Fruit fly (Drosophila melanogaster) whole organism, larva: ENCODE results near the gene H15.

ENCODE experiments used
- noc ChIP-seq: fragments of 200-800 bp; sonication (Bioruptor generic); optimal IDR thresholded peaks from 3 replicates; lab custom pipeline; 2019; ENCODE audit warnings: missing biosample characterization, mild to moderate bottlenecking, missing genetic modification characterization, moderate library complexity

Gene H15

DNA sequence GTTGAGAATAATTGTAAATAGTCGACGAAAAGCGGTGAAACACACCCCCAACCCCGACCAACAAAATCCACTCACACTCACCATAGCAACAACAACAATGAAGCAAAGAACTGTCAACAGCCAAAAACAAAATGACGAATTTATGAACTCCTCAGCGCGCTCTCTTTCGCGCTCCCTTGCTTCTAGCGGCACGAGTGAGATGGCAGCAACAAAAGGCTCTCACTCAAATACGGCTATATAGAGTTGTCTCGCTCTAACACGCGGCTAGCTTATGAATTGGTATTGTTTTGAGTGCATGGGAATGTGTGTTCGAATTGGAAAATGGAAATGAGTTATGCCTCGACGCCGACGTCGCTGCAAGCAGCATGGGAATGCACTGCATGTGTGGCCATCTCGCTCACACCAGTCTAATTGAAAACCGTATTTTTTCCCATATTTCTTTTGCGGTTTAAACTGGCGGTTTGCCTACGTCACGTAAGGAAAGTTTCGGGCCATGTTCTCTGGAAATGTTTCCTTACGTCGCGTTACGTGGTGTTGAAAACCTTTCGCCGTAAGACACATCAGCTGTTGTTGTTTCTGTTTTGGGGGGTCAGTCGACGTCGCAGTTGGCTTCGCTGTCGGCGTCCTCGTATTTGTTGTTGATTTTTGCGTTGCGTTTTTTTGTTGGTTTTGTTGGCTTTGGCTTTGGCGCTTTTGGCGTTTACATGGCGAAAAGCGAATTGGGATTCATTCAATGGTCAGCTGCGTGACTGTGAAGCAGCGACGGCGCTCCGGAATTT, at the start of gene H15:
Gene H15 (plus strand): TSS at position 729 of the 779 bp plus-strand sequence.
- no peak for TF ChIP-seq noc (tag; lab: Kevin White, UChicago)

DNA sequence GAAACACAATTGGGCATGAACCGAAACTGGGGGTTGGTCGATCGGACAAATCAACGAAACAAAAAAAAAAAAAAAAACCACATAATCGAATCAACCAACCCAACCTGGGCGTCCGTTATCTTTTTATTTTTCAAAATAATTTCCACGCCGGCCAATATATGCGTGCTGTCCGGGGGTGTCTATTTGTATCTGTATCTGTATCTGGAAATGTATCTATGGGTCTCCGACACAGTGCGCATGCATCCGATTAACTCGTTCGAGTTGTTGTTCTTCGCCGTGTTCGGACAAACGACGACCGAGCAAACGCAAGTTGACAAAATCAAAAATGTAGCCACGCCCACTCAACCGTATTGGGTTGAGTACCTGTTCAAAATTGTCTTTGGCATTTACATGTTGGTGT, 41.7 kb upstream of the H15 start:
- no peak for TF ChIP-seq noc (tag; lab: Kevin White, UChicago)

DNA sequence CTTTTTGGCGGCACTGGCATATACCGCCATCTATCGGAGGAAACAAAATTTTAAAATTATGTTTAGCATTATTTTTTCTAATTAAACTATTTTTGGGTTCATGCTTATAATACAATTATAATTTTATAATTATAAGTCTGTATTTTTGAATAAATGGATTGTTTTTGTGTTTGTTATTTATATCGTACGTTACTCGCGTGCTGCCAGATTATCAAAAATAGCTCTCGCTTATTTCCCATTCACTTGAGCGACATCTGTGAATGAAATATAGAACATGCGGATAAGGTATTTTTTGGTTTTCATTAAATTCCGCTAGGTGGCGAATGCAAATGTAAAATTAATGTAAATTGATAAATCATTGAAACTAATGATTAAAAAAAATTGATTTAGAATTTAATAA, 38.2 kb upstream of the H15 start:
- no peak for TF ChIP-seq noc (tag; lab: Kevin White, UChicago)

DNA sequence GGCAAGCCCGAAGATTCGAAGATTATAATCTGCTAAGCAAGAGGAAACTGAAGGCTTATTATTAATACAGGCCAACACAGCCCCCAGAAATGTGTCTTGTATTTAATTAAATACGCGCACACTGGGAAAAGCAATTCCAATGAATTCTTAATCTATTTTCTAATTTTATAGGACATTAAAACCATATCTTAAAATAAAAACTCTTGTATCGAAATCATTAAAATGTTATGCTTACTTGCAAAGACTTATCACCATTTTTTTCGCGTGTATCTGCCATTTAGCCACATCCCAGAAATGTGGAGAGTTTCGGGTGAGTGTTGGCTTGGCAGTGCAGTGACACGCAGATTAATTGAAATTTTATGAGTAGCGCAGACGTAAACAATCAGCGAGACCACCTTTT, 36.1 kb upstream of the H15 start:
- TF ChIP-seq noc (tag; lab: Kevin White, UChicago): no peak

DNA sequence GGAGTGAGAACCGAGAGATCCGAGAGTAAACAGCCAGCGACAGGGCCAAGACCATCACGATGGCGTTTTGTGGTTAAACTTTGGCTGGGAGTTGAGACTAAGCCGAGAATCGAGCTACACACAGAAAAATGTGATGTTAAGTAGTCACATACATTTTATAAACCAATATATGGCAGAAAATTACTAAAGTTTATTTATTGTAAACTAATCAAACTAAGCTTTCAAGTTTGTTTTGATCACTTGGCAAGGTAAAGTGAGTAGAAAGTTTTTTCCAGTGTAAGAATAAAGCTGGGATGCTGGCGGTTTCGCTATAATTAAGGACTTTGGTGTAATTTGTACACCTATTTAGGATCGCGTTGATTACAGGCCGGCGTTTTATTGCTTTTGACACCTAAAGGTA, 31.5 kb upstream of the H15 start:
- no peak for TF ChIP-seq noc (tag; lab: Kevin White, UChicago)

DNA sequence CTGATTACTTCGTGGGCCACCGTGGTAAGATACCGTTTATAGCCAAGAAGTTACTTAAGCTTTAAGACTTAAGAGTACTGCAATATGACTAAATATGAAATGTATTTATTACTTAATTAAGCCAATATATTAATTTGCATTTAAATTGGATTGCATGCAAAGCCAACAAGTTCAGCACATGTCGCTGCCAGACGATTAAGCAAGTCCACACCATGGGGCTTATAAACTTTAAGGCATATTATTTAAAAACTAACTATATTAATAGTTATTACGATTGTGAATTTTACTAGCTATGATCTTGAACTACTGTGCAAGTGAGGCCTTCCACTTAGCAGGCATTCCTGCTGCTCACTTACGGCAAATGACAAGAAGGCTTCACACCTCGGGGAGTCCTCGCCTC, 29.9 kb upstream of the H15 start:
- TF ChIP-seq noc (tag; lab: Kevin White, UChicago): no peak

DNA sequence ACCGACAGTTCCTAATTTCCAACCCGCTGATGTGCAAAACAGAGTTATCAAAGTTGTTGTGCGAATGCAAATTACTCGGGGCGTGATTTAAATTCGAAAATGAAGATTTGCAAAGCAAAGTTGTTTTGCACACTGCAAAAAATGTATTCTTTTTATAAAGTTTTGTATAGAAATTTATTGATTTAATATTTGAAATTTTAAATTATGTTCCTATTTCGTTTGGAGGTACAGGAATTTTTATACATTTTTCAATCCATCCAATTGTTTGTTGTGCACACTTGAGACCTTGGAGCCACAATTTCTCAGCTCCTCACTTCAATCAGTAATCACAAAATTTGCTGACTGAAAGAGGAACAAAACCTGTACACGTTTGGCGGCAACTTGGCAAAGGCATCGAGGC, 29.1 kb upstream of the H15 start:
- no peak for TF ChIP-seq noc (tag; lab: Kevin White, UChicago)

DNA sequence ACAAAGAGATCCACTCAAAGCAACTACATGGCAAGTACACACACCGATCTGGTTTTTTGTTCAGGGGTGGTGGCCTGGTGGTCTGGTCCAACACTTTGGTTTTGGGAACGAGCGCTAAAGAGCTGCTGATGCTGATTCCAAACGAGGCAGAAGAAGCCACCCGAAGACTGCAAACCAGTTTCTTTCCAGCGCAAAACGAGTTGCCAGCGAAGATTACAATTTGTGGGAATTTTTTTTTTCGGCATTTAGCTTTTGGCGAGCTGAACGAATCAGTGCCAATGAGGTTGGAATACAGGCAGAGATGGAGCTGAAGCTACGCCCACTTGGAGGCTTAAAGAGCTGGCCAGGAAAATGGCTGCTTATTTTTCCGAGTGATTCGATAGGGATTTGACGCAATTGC, 27.6 kb upstream of the H15 start:
- no peak for TF ChIP-seq noc (tag; lab: Kevin White, UChicago)

DNA sequence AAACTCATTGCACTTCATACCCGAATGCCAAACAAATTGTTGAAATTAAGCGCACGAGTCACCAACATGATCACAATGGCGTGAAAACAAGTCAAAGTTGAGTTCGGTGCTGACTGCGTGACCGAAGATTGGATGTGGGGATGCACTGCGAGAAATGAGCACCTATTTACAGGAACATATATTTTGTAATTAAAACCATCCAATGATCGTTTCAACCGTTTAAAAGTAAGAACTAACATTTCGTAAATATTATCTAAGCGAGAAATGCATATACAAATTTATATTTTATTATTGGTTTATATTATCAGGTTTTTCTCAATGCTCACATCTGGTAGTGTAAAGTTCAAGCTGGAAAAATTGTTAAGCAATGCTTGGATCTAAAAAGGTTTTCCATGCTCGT, 25.3 kb upstream of the H15 start:
- TF ChIP-seq noc (tag; lab: Kevin White, UChicago): no peak

DNA sequence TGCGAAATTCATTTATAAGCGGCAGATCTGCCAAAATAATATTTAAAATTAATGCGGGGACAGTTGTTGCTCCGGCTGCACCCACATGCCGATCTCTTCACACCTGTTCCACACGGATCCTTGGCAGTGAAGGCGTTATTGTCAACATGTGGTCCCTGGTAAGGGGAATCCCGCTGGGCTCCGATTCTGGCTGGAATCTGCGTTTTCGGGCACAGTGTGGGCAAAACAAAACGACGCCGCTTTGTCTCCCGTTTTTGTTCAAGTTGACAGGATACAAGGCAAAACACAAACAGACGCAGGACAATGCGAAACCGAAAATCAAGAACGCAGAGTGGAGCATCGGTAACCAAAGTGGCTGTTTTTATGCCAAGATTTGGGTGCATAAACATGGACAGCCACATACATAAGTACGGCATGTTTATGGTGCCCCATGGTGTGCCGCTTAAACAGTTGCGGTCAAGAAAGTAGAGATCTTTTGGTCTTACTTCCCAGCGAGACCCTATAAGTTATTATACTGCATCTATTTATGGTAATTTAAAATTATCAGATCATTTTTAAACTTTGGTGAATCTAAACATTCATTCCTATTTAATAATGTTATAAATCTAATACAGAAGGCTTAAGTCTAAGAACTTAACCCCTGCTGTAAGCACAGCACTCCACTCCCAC, 22.6 kb upstream of the H15 start:
- no peak for TF ChIP-seq noc (tag; lab: Kevin White, UChicago)

DNA sequence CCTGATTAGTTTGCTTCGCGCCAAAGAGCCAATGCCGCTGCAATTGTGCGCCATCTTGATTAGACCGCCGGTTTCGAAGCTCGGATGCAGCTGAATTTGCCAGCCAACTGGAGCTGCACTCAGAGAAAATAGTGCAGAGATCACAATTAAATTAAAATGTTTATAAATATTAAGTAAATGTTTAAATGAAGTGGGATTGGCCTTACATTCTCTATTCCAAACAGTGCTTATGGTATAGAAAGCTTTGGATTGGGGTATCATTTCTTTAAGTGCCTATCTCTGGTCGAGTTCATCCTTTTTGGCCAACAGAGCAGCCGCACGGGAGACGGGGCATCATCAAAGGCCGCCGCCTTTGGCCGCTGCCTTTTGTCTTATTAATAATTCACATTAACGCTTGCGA, 17.8 kb upstream of the H15 start:
- no peak for TF ChIP-seq noc (tag; lab: Kevin White, UChicago)

DNA sequence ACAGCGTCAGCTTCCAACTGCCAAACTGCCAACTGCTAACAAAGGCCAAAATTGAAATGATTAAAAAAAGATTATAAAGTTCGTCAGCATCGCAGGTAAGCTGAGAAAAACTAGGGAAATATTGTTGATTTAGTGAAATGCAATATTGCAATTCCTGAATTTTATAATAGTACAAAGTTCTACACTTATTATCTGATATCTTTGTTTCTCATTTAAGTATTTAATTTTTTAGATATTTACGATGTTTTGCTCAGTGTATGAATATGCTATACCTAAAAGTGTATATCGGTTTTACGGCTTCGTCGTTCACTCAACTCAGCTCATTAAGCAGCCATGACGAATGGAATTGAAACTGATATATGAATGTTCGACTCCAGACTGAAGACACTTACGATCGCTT, 10.7 kb upstream of the H15 start:
- TF ChIP-seq noc (tag; lab: Kevin White, UChicago): peak; percentile 1

DNA sequence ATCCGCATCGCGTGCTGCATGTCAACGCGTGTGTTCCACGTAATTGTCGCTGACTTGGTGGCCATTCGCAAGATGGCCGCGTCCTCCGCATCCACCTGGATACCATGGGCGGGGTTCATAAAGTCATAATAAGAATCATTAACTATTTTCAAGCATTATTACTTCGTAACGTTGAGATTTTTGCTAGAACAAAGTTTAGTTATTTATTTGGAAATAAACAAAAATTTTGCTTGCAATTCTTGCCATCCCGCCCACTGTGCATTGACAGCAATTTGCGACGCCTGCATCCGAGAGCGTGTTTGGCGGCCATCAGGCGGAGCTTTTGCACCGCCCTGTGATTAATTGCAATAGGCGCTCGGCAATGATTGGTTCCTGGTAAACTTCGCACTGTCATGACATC, 5.7 kb upstream of the H15 start:
- no peak for TF ChIP-seq noc (tag; lab: Kevin White, UChicago)

DNA sequence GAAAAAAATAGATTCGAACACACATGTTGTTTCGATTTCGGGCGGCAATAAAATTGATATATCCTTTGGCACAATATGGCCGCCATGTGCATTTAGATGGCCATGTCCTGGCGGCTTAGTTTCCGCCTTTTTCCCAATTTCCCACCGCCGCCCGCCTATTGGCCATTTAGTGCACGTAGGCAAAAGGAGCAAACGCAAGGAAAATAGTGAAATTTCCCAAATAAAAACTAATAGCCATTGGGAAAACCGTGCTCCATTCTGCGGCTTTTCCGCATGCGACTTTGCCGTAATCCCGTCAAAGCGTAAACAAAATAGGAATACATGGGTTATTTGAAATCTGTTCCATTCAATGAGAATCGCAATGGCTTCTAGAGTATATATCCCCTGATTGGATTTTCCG, 3.1 kb upstream of the H15 start:
- no peak for TF ChIP-seq noc (tag; lab: Kevin White, UChicago)

DNA sequence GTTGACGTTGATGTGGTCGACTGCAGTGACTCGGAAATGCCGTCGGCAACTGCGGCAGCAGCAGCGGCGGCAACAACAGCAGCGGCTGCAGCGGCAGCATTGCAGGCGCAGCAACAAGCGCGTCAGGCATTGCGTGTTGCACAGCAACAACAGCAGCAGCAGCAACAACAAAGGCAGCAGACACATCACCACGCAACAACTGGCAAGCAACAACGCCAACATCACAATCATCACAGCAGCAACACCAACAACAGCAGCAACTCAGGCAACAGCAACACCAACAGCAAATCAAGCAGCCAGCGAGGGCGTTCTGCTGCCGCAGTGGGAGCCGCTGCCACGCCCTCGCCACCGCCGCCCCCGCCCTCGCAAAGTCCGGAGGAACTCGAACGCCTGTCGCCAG, 2.9 kb downstream of the H15 start:
- no peak for TF ChIP-seq noc (tag; lab: Kevin White, UChicago)

DNA sequence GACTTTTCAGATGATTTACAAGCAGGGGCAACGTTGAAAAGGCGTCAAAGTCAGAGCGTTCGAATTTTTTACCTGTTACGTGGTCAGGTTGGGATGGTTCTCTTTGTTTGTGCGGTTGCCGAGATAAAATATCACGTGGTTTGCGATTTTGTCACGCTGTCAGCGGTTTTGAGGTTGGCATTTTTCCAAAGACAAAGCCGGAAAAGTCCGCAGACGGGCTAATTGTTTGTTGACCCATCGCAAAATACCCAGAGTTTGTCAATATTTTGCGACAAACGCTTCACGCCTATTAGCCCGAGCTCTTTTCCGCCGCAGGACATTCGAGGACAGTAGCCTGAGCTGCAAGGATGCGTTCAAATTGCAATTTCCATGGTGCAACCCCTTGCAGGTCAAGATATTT, 6.2 kb downstream of the H15 start:
- TF ChIP-seq noc (tag; lab: Kevin White, UChicago): no peak

DNA sequence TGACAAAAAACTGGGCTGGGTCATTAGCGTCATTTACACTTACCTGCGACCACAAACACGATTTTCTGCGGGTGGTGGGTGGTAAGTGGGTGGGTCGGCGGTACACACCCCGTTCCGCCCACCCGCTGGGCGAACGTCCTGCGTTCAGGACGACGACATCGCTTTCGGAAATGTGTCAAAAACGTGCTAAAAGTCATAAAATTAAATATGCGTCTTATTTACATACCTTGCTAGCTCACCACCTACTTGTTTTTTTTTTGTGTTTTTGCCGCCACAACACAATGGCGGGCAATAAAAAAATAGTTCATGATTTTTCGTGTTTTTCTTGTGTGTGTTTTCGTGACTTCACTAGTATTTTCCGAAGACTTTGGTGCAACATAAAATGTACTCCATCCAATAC, 8.5 kb downstream of the H15 start:
- TF ChIP-seq noc (tag; lab: Kevin White, UChicago): no peak
